Fruit fly (Drosophila melanogaster): ENCODE data around the gene CG6565.
A peak's percentile ranks its signal among the peaks of the same experiment; 100 is the strongest.

The CG6565 gene

DNA sequence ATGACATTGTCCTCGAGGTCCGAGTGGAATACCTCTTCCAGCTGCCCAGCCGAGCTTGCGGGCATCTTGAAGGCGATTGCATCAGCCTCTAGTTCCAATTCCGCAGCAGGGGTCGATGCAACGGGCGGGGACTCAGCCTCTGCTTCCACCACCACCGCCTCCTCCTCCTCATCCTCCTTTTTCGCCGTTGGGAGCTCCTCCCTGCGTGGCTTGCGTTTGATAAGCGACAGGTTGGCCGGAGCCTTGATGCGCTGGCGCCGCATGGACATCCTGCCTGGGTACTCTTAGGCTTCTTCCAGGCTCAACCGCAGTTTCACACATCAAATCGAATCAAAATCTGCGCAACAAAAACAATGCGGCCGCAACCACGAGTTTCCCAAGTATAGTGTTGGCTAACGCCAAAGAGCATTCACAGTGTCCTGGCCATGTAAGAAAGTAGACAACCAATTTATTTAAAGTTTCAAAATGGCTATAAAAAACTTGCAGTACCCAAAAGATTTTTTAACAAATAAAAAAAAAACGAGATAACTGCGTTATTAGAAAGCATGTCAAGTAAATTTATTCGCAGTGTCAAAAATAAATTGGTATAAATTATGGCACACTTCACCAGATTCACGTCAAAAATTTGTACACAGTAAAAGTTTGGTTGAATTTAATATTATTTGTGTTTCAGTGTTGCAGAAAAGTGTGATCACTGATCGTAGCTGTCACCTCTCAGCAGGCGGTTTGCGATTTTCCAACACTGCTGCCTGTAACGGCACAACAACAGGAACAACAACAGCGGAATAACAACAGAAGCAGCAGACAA lies at the start of gene CG6565, which contains the start of gene Bdp1:
Gene CG6565 (plus strand): TSS at position 585 of the 808 bp plus-strand sequence.
Gene Bdp1 (minus strand): TSS at position 456 of the 808 bp plus-strand sequence.
- TF ChIP-seq noc (tag; optimal IDR thresholded peaks at IDR 0.05): peak; percentile 96

DNA sequence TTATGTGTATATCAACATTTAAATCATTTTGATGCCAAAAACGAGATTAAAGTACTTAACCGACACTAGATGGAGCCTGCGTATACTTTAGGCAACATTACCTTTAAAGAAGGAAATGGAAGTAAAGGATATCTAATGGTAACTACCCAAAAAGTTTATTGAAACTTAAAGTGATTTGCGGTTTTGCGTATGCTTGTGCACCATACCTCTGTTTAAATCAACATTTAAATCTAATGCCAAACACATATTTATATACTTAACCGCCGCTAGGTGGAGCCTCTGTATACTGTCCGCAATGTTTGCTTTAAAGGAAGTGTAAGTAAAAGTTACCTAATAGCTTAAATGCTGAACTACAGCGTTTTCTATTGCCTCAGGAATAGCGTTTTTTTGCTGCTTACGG lies 48.0 kb upstream of the CG6565 start:
- TF ChIP-seq noc (tag; optimal IDR thresholded peaks at IDR 0.05): no peak

DNA sequence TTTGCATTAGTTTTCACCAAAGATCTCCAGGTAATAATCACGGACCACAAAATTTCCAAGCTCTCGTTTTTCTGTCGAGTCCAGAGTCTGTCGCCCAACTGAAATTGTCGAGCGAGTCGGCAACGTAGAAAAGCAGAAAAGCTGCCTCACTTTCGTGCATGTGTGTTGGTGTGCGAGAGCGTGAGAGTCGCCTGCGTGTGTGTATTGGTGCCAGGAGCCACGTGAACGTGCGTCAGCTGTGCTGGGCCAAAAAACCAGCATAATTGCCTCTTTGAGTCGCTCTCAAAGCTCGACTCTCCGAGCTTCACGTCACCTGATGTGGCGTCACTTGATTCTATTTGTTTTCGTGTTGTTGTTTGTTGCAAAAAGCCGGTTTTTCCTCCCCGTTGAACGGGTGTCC lies 42.8 kb upstream of the CG6565 start, which contains the start of gene hbt:
Gene hbt (minus strand): TSS at position 101 of the 400 bp plus-strand sequence.
- TF ChIP-seq noc (tag; optimal IDR thresholded peaks at IDR 0.05): no peak

DNA sequence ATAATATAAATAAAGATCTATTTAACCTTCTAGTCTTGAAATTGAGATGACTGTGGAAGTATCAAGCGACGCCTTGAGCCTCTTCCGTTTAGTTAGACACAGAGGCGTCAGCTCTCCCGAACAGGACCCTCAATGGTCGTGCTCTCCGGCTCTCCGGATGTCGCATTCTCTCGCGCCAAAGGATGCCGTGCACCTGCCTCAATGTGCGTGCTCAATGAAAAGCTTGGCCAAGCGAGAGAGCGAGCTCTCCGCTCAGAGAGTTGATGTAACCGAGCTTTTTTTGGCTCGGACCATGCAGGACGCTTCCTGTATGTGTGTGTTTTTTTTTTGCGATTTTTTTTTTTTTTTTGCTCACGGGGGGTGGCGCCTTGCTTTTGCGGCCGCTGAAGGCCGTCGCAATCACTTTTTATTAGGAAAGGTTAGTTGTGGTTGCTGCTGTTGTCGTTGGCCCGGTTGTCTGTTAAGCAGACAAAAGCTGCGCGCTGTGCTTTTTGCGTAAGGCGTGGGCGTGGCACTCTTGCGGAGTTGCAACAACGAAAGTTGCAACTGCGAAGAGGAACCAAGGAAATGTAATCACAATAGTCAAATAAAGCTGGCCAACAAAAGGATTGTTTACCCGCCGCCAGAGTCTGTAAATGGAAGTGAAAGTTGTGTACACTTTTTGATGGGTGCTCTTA lies 41.8 kb upstream of the CG6565 start:
- TF ChIP-seq noc (tag; optimal IDR thresholded peaks at IDR 0.05): no peak

DNA sequence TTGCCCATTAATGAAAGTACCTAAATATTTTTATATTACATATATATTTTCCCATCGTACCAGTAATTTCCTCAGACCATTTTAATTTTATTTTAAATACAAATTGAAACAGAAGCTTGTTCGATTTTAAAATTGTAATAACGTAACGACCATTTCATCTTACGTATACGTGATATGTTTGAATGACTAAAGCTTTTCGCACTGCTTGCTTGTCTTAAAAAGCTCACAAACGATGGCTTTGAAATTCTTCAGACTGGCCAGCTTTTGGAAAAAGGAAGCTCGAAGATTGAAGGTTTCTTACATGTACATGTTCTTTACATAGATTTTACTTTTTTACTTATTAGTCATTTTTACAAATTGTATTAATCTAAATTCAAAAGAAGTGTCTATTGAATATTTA lies 41.1 kb upstream of the CG6565 start:
- no peak for TF ChIP-seq noc (tag; optimal IDR thresholded peaks at IDR 0.05)

DNA sequence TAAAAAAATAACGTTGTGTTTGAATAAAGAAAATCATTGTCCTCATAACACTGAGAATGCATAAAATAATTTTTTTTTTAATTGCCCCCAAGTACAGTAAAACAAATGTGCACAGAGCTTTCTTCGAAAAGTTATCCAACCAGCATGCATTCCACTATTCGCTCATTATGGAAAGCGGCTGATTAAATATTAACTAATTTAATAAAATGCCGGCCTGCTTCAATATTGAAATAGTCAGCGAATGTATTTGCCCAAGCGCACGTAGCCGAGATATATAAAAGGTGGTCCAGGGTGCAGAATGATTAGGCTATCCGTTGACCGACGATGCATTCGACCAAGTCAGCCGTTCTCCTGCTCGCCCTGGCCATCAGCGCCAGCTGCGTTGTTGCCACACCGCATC lies 26.3 kb upstream of the CG6565 start, which contains the start of gene CG16826:
Gene CG16826 (plus strand): TSS at position 301 of the 400 bp plus-strand sequence.
- TF ChIP-seq noc (tag; optimal IDR thresholded peaks at IDR 0.05): no peak

DNA sequence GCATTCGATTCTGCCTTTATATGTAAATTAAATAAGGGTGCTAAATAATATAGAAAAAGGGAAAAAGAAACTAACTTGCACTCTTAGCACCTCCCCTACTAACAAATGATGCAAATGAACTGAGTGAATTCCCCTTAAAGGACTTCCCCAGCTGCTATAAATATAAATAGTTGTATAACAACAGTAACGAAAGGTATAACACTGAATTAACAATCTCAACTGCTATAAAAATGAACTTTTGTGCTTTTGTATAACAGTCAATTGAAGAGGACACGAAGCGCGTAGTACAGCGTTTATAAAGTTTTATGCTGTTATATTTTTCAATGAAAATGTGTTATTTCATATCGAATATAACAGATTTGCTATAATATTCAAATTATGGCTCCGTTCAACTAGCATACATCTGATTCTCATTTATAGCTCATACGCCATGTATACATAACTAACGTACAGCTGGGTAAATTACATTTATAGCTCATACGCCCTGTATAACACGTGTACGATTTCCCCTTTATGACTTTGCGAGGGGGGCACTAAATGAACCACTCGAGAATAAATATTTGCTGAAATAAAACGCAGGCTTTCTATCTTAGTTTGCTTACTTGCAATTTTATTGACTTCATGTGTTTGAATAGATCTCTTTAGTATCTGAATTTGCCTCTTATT lies 24.4 kb upstream of the CG6565 start:
- TF ChIP-seq noc (tag; optimal IDR thresholded peaks at IDR 0.05): no peak

DNA sequence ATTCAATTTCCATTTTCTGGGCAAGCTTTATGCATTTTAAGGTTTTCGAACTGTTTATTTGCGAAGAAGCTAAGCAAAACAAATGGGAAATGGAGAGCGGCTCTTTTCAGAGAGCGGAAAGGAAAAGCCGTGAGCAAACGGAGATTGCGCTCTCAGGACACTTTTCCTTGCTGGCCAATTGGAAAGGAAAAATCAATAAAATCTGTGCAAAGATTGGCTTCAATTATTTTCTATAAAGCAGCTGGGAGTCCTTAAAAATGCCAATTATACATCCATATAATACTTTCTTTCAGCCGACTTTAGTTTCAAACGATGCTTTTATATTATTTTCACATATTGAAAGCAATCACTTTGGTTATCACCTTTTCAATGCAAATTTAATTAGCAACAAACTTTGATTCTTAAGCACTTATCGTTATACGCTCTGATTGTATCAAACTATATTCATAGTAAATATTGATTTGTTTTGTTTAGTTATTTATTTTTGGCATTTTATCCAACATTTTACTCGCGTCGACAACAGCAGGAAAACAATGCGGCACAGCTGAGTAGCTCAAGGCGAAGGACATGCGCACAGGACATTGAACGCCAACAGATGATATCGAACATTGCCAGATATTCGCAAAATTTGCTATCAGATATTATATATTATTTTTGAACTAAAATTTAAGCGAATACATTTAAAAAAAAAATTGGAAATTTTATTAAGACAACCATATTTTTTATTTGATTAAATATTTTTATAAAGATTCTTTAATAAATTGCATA lies 19.1 kb upstream of the CG6565 start, which contains the start of gene CG9395:
Gene CG9395 (minus strand): TSS at position 494 of the 768 bp plus-strand sequence.
- TF ChIP-seq noc (tag; optimal IDR thresholded peaks at IDR 0.05): no peak

DNA sequence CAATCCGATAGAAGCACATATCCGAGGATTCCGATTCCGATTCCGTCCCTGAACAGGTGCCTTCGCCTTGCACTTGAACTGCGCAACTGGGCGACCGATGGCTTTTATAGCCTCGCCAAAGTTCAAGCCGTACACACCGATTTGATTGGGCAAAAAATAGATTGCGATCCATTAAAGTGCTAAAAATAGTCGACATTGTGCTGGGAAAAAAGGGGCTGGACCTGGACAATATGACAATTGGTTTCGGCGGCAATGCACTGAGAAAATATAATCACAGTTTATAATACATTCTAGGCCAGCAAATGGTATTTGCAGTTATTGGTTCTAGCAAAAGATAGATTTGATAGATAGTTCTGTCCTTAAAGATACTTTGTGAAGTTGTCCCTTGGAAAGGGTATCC lies 12.4 kb upstream of the CG6565 start, which contains the start of gene CG9377:
Gene CG9377 (minus strand): TSS at position 101 of the 400 bp plus-strand sequence.
- TF ChIP-seq noc (tag; optimal IDR thresholded peaks at IDR 0.05): no peak

DNA sequence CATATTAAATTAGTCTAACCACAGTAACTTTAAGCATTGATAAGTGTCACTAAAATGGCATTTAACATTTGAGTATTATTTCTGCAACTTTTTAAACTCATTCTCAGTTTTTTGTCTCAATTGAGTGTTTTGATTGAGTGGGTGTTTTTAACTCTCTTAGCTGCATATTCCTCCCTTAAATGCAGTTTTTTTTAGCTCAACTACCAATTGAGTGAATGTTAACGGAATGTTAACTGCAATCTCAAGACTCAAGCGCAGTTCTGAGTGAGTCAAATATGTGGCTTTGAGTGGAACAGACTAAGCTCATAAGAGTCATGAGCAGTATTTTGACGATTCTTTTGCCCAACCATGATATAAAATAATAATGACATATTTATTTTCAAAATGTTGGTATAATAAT lies 10.9 kb upstream of the CG6565 start:
- no peak for TF ChIP-seq noc (tag; optimal IDR thresholded peaks at IDR 0.05)

DNA sequence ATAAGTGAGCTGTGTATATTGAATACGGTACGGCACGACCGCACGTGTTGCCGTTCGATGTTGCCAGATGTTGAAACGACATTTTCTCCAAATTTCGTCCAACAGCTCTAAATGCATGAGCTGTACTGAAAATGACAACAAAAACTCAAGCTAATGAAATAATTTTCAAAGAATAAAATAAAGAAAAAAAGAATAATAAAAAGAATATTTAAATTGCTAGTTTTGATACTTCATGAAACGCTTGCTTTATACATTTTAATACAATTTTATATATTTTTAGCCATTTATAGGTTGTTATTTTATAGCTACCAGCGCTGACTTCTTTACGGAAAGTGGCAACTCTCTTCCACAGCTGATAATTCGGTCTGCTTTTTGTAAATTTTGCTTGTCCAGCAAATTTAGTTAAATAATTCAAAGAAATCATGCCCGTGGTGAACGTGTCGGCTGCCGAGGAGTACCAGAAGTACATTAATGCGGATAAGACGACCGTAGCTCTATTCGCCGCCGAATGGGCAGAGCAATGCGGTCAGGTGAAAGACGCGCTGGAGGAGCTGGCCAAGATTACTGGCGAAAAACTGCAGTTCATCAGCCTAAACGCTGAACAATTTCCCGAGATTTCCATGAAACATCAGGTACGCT lies 7.6 kb upstream of the CG6565 start, which contains the start of the genes Nnp-1 and Grx3:
Gene Nnp-1 (minus strand): TSS at position 81 of the 639 bp plus-strand sequence.
Gene Grx3 (plus strand): TSS at position 339 of the 639 bp plus-strand sequence.
- no peak for TF ChIP-seq noc (tag; optimal IDR thresholded peaks at IDR 0.05)

DNA sequence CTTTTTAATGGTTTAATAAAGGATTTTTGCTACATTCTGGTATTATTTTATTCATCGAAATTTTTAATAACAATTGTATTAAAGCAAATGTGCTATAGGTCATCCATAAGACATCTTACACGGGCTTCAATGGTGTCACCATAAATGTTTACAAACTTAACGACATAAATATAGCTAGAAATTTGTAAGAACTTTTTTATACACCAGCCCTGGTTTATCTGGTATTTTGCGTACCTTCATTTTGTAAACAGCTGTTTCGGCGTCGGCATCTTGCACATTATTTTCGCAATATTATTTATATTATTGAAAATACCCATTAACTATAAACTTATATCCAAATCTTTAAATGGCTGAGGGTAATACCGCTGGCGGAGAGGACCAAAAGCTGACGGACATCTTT lies 6.4 kb upstream of the CG6565 start, which contains the start of gene Tap42:
Gene Tap42 (plus strand): TSS at position 240 of the 400 bp plus-strand sequence.
- no peak for TF ChIP-seq noc (tag; optimal IDR thresholded peaks at IDR 0.05)

DNA sequence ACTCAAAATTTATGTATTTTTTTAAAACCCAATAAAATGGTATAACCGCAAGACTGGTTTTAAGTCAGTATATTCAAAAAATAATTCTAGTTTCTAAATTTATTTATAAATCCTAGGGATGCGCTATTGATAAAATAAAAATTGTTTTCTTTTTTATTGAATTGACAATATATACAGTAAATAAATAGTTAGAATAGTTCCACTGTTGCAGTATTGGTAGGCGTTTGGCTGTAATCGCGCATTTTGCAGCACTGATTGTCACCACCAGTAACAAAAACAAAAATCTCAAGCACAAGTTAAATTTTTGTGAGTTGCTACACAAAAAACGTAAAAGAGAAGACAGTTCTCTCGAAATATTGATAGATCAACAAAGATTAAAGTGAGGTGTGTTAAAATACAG lies 4.9 kb upstream of the CG6565 start, which contains the start of gene CG31855:
Gene CG31855 (plus strand): TSS at position 265 of the 400 bp plus-strand sequence.
- peak; percentile 80 for TF ChIP-seq noc (tag; optimal IDR thresholded peaks at IDR 0.05)

DNA sequence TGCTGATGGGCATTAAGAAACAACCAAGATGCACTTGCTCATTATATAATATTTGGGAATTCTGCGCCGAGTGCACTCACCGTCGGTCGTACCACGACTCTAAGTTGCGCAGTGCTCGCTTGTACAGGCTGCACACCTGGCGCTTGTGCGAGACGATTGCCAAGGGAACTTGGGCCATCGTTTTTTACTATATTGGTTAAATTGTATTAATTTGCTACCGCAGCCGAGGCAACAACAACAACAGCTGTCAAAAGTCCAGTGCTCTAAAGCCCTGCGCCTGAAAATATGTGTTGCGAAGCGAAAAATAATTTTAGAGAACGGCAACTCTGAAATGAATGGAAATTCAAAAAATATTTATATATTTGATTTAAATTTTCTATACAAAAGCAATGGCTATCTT lies 3.1 kb upstream of the CG6565 start, which contains the start of gene ND-B22:
Gene ND-B22 (minus strand): TSS at position 349 of the 400 bp plus-strand sequence.
- peak; percentile 16 for TF ChIP-seq noc (tag; optimal IDR thresholded peaks at IDR 0.05)

Data from whole organism, larva.